Worm (Caenorhabditis elegans) whole organism, L3 larva: Measurements from ENCODE around the gene C27H5.6.

Experiments
- ZK546.5 ChIP-seq: sonication (generic microtip); optimal IDR thresholded peaks from 2 replicates; lab custom pipeline; 2017; ENCODE audit warnings: missing biosample characterization, missing genetic modification characterization
- ama-1 ChIP-seq: fragments of 150-350 bp; optimal IDR thresholded peaks from 2 replicates; lab custom pipeline; 2018
- ceh-16 ChIP-seq: sonication (generic microtip); optimal IDR thresholded peaks from 2 replicates; lab custom pipeline; 2017; ENCODE audit warnings: missing biosample characterization, missing genetic modification characterization
- ceh-28 ChIP-seq: fragments of 150-350 bp; optimal IDR thresholded peaks from 2 replicates; lab custom pipeline; 2014; ENCODE audit warnings: missing biosample characterization, missing genetic modification reagents, missing genetic modification characterization
- ceh-9 ChIP-seq: sonication (generic microtip); optimal IDR thresholded peaks from 2 replicates; lab custom pipeline; 2018; ENCODE audit warnings: missing biosample characterization, missing genetic modification characterization
- daf-12 ChIP-seq: fragments of 150-350 bp; optimal IDR thresholded peaks from 2 replicates; lab custom pipeline; 2014; ENCODE audit warnings: missing biosample characterization, missing genetic modification reagents, missing genetic modification characterization
- egl-5 ChIP-seq: fragments of 150-350 bp; optimal IDR thresholded peaks from 2 replicates; lab custom pipeline; 2017; ENCODE audit warnings: missing biosample characterization, missing genetic modification reagents, missing genetic modification characterization, inconsistent platforms
- elt-1 ChIP-seq: fragments of 150-350 bp; optimal IDR thresholded peaks from 2 replicates; lab custom pipeline; 2014; ENCODE audit warnings: missing biosample characterization, missing genetic modification characterization
- elt-2 ChIP-seq: sonication (generic microtip); optimal IDR thresholded peaks from 2 replicates; lab custom pipeline; 2016; ENCODE audit warnings: missing genetic modification reagents, mild to moderate bottlenecking, missing genetic modification characterization, missing compliant biosample characterization
- eor-1 ChIP-seq, 2 experiments: fragments of 150-350 bp; optimal IDR thresholded peaks; 2 replicates each; lab custom pipeline; 2014 to 2018; ENCODE audit warnings: missing biosample characterization in 2 of 2, missing genetic modification characterization in 2 of 2
- fkh-10 ChIP-seq: sonication (generic microtip); optimal IDR thresholded peaks from 2 replicates; lab custom pipeline; 2017; ENCODE audit warnings: missing biosample characterization, missing genetic modification reagents, missing genetic modification characterization
- fos-1 ChIP-seq: fragments of 150-350 bp; optimal IDR thresholded peaks from 2 replicates; lab custom pipeline; 2014; ENCODE audit warnings: missing biosample characterization, missing genetic modification characterization
- hmg-11 ChIP-seq: sonication (generic microtip); optimal IDR thresholded peaks from 2 replicates; lab custom pipeline; 2016; ENCODE audit warnings: missing genetic modification characterization, missing compliant biosample characterization
- lin-15B ChIP-seq: fragments of 150-350 bp; optimal IDR thresholded peaks from 2 replicates; lab custom pipeline; 2014; ENCODE audit warnings: missing biosample characterization, missing genetic modification characterization
- lin-39 ChIP-seq: fragments of 150-350 bp; optimal IDR thresholded peaks from 2 replicates; lab custom pipeline; 2018; ENCODE audit warnings: missing biosample characterization, missing genetic modification reagents, missing genetic modification characterization
- mml-1 ChIP-seq: fragments of 150-350 bp; sonication (generic microtip); optimal IDR thresholded peaks from 3 replicates; lab custom pipeline; 2014; ENCODE audit warnings: missing biosample characterization, missing genetic modification characterization
- nfya-1 ChIP-seq: sonication (generic microtip); optimal IDR thresholded peaks from 2 replicates; lab custom pipeline; 2017; ENCODE audit warnings: missing genetic modification characterization, mild to moderate bottlenecking, missing compliant biosample characterization, antibody characterized with exemption, moderate library complexity; ENCODE audit not compliant: insufficient read depth
- nhr-11 ChIP-seq: fragments of 150-350 bp; optimal IDR thresholded peaks from 2 replicates; lab custom pipeline; 2014; ENCODE audit warnings: missing biosample characterization, missing genetic modification characterization
- nhr-12 ChIP-seq: fragments of 150-350 bp; optimal IDR thresholded peaks from 2 replicates; lab custom pipeline; 2014; ENCODE audit warnings: missing biosample characterization, missing genetic modification characterization
- nhr-23 ChIP-seq: fragments of 150-350 bp; optimal IDR thresholded peaks from 2 replicates; lab custom pipeline; 2014; ENCODE audit warnings: missing biosample characterization, missing genetic modification reagents, missing genetic modification characterization
- nhr-237 ChIP-seq: fragments of 150-350 bp; optimal IDR thresholded peaks from 2 replicates; lab custom pipeline; 2014; ENCODE audit warnings: missing biosample characterization, missing genetic modification characterization
- nhr-25 ChIP-seq: sonication (generic microtip); optimal IDR thresholded peaks from 2 replicates; lab custom pipeline; 2017; ENCODE audit warnings: missing biosample characterization, missing genetic modification characterization
- nhr-28 ChIP-seq: fragments of 150-350 bp; optimal IDR thresholded peaks from 2 replicates; lab custom pipeline; 2014; ENCODE audit warnings: missing biosample characterization, missing genetic modification characterization
- nhr-43 ChIP-seq: sonication (generic microtip); optimal IDR thresholded peaks from 2 replicates; lab custom pipeline; 2016; ENCODE audit warnings: mild to moderate bottlenecking, missing genetic modification characterization, missing compliant biosample characterization; ENCODE audit not compliant: poor library complexity, severe bottlenecking
- nhr-67 ChIP-seq: fragments of 150-350 bp; optimal IDR thresholded peaks from 2 replicates; lab custom pipeline; 2014; ENCODE audit warnings: missing biosample characterization, missing genetic modification characterization
- nhr-76 ChIP-seq: fragments of 150-350 bp; sonication (generic microtip); optimal IDR thresholded peaks from 5 replicates; lab custom pipeline; 2014; ENCODE audit warnings: missing biosample characterization, missing genetic modification characterization
- nhr-77 ChIP-seq: fragments of 150-350 bp; optimal IDR thresholded peaks from 2 replicates; lab custom pipeline; 2014; ENCODE audit warnings: missing biosample characterization, missing genetic modification characterization
- pha-4 ChIP-seq: fragments of 150-350 bp; optimal IDR thresholded peaks from 2 replicates; lab custom pipeline; 2014; ENCODE audit warnings: missing biosample characterization, missing genetic modification reagents, missing genetic modification characterization
- pqm-1 ChIP-seq: fragments of 150-350 bp; optimal IDR thresholded peaks from 2 replicates; lab custom pipeline; 2017; ENCODE audit warnings: missing biosample characterization, missing genetic modification characterization, inconsistent platforms
- sea-2 ChIP-seq: fragments of 150-350 bp; sonication (generic microtip); optimal IDR thresholded peaks from 4 replicates; lab custom pipeline; 2014; ENCODE audit warnings: missing biosample characterization, missing genetic modification reagents, missing genetic modification characterization
- snpc-4 ChIP-seq: fragments of 150-350 bp; optimal IDR thresholded peaks from 2 replicates; lab custom pipeline; 2014; ENCODE audit warnings: missing biosample characterization, missing genetic modification characterization
- unc-39 ChIP-seq: sonication (generic microtip); optimal IDR thresholded peaks from 4 replicates; lab custom pipeline; 2017; ENCODE audit warnings: missing biosample characterization, missing genetic modification characterization
- unc-62 ChIP-seq: fragments of 150-350 bp; sonication (generic microtip); optimal IDR thresholded peaks from 4 replicates; lab custom pipeline; 2014; ENCODE audit warnings: missing biosample characterization, missing genetic modification reagents, missing genetic modification characterization
- zag-1 ChIP-seq: fragments of 150-350 bp; optimal IDR thresholded peaks from 2 replicates; lab custom pipeline; 2014; ENCODE audit warnings: missing biosample characterization, missing genetic modification characterization
- ztf-11 ChIP-seq: fragments of 150-350 bp; optimal IDR thresholded peaks from 2 replicates; lab custom pipeline; 2014; ENCODE audit warnings: missing biosample characterization, missing genetic modification characterization

C27H5.6 gene

DNA sequence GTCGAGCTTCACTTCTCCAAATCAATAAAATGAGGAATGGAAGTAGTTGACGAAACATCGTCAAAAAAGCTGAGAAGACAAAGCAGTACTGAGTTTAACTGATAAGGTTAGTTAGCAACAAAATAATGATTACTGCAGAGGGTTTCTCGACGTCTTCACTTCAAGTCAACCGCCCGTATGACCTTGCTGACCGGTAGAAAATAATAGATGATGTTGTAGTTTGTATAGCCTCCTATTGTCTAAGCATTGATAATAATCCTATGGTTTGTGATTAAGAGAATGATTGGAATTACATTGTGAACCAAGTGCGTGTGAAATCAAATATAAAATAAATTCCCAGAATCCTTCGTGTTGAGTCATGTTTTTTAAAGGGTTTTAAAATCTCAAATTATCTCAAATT is 12.3 kb upstream of the C27H5.6 start, which contains the start of gene E04F6.6:
E04F6.6 (minus strand) TSS at position 258 of the 400 bp plus-strand sequence.
- TF ChIP-seq nhr-237 (tag; lab: Kevin White, UChicago) (no peak), nfya-1 (tag; lab: Kevin White, UChicago) (no peak), nhr-23 (tag; lab: Kevin White, UChicago) (no peak), nhr-25 (peak; percentile 16), fkh-10 (GFP tag; lab: Kevin White, UChicago) (no peak), fos-1 (tag; lab: Kevin White, UChicago) (no peak), nhr-67 (no peak)

DNA sequence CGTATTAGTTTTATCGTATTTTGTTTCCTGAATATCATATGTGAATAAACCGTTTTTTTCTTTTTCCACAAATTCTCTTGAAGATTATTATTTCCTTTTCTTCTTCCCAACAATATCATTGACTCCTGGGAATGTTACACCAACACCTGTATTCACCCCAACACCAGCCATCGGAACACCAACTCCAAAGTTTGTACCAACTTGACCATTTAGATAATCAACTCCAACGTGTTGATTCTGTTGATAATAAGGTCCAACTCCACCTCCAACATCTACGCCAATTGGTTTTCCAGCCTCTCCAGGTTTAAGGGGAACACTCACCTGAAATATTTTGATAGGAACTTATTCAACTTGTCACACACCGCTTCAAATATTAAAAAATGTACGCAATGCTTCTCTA is 10.4 kb upstream of the C27H5.6 start:
- peak; percentile 8 for TF ChIP-seq elt-2
- TF ChIP-seq pqm-1 (tag; lab: Kevin White, UChicago): peak; percentile 8
- TF ChIP-seq nhr-77 (tag; lab: Kevin White, UChicago): no peak

DNA sequence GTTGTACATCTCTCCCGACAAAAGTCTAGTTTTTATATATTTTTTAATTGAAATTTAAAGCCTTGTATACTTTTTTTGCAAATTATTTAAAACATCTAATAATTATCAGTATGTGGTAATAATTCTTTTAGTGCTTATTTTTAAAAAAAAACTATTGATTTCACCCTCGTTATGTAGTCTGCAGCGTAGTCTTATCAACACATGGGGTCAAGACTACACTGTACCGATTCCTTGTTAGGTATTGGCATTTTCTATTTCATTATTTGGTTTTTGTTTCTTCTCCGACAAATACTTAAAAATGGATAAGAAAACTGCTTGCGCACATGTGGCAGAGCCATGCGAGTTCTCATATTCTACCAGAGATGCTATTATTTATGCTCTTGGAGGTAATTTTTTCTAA is 9.0 kb upstream of the C27H5.6 start, which contains the start of gene maoc-1:
maoc-1 (plus strand) TSS at position 237 of the 400 bp plus-strand sequence.
- no peak for TF ChIP-seq ztf-11 (tag; lab: Kevin White, UChicago)
- TF ChIP-seq elt-2: peak; percentile 69
- peak; percentile 41 for TF ChIP-seq pha-4 (tag; lab: Kevin White, UChicago)
- peak; percentile 74 for TF ChIP-seq pqm-1 (tag; lab: Kevin White, UChicago)

DNA sequence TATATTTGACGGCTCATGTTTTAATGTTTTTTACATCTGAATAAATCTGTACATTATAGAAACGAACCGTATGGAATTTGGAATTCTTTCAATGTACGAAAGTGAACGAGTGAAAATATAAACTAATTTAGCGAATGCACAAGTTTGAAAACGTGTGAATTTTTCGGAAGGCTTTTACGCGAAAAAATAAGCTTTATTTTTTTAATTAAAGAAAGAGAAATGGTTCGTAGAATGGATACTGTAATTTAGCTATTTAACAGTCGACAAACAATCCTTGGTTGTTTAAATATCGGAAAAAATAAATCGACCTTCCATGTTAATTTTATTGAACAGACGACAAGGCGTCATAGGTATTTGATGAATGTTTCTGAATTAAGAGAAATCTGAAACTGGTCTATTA is 8.5 kb upstream of the C27H5.6 start, which contains the start of gene acdh-12:
acdh-12 (minus strand) TSS at position 101 of the 400 bp plus-strand sequence.
- TF ChIP-seq nhr-12 (tag; lab: Kevin White, UChicago) (no peak), egl-5 (tag; lab: Kevin White, UChicago) (no peak), nhr-76 (tag; lab: Kevin White, UChicago) (no peak), daf-12 (no peak), snpc-4 (tag; lab: Kevin White, UChicago) (no peak), fos-1 (tag; lab: Kevin White, UChicago) (no peak), fkh-10 (GFP tag; lab: Kevin White, UChicago) (no peak), ceh-9 (tag; lab: Kevin White, UChicago) (no peak), hmg-11 (tag; lab: Kevin White, UChicago) (no peak), nhr-25 (no peak), nhr-11 (tag; lab: Kevin White, UChicago) (no peak), ceh-16 (tag; lab: Kevin White, UChicago) (no peak), ztf-11 (tag; lab: Kevin White, UChicago) (no peak), nhr-23 (tag; lab: Kevin White, UChicago) (no peak), elt-1 (tag; lab: Kevin White, UChicago) (no peak), mml-1 (tag; lab: Kevin White, UChicago) (no peak), ZK546.5 (no peak)

DNA sequence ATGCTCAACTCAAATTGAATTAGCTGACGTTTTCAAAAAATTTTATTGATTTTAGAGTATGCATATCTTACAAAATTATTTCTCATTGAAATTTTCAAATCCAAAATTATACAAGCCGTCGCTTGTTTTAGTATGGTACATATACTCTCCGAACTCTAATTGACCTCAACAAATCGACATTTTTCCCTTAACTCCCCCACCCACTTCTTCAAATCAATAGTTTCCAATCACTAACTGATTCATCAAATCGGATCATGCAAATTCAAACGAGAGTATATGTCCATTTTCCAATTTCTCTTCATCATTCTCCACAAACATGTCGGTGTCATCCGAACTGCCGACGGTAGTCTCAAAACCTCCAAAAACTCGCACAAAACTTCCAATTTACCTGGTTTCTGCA is 2.1 kb upstream of the C27H5.6 start, which contains the start of gene E04F6.4:
E04F6.4 (plus strand) TSS at position 301 of the 400 bp plus-strand sequence.
- TF ChIP-seq ZK546.5 (no peak), lin-15B (tag; lab: Kevin White, UChicago) (no peak), fos-1 (tag; lab: Kevin White, UChicago) (no peak), egl-5 (tag; lab: Kevin White, UChicago) (no peak), nhr-43 (tag; lab: Kevin White, UChicago) (no peak), daf-12 (no peak), ceh-16 (tag; lab: Kevin White, UChicago) (no peak), unc-62 (GFP tag; lab: Kevin White, UChicago) (no peak), zag-1 (tag; lab: Kevin White, UChicago) (no peak), lin-39 (tag; lab: Kevin White, UChicago) (no peak), ceh-28 (tag; lab: Kevin White, UChicago) (no peak), ztf-11 (tag; lab: Kevin White, UChicago) (no peak)

DNA sequence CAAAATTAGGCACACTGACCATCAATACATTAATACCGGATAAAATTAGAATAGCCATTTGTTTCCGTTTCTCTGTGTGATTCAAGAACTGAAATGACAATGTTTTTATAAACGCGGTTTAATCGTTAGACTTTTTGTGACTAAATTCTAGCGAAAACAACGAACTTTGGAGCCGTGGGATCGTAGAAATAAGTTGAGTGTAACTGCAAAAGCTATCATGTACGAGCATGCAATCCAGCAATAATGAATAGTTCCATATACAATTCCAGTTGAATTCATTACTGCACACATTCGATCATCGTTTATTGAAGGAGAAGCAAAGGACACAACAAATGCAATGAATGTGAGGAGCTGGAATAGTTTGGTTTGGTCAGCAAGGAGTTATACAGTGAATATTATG is 893 bp downstream of the C27H5.6 start:
- TF ChIP-seq nhr-28 (tag; lab: Kevin White, UChicago) (no peak), ama-1 (lab: Kevin White, UChicago) (no peak), elt-2 (no peak), zag-1 (tag; lab: Kevin White, UChicago) (no peak), nhr-237 (tag; lab: Kevin White, UChicago) (no peak), eor-1 (tag; optimal IDR thresholded peaks at IDR 0.05; lab: Kevin White, UChicago) (no peak), ceh-28 (tag; lab: Kevin White, UChicago) (no peak), hmg-11 (tag; lab: Kevin White, UChicago) (no peak), fkh-10 (GFP tag; lab: Kevin White, UChicago) (no peak), daf-12 (no peak), nhr-76 (tag; lab: Kevin White, UChicago) (no peak), lin-39 (tag; lab: Kevin White, UChicago) (no peak), ZK546.5 (no peak), sea-2 (GFP tag; lab: Kevin White, UChicago) (no peak), nhr-67 (no peak), snpc-4 (tag; lab: Kevin White, UChicago) (no peak), unc-39 (no peak)
